Worm (Caenorhabditis elegans) whole organism, midembryonic: Measurements from ENCODE around the gene nlt-1.

Source experiments
- T22C8.4 ChIP-seq: fragments of 200-800 bp; sonication (Bioruptor generic); IDR thresholded peaks from 2 replicates; pipeline ENCODE4 v1.3.6; 2022; ENCODE audit warnings: missing genetic modification characterization, missing compliant biosample characterization
- cog-1 ChIP-seq: sonication (generic microtip); optimal IDR thresholded peaks from 2 replicates; lab custom pipeline; 2016; ENCODE audit warnings: missing genetic modification characterization, missing compliant biosample characterization
- flt-1 ChIP-seq: fragments of 200-800 bp; sonication (Bioruptor generic); IDR thresholded peaks from 2 replicates; pipeline ENCODE4 v1.3.6; 2022; ENCODE audit warnings: missing genetic modification characterization, missing compliant biosample characterization
- klf-2 ChIP-seq: fragments of 200-800 bp; sonication (Bioruptor generic); conservative IDR thresholded peaks from 2 replicates; pipeline ENCODE4 v1.3.6; 2022; ENCODE audit warnings: missing genetic modification reagents, missing genetic modification characterization, missing compliant biosample characterization
- med-1 ChIP-seq: sonication (generic microtip); optimal IDR thresholded peaks from 2 replicates; lab custom pipeline; 2017; ENCODE audit warnings: missing genetic modification characterization, mild to moderate bottlenecking, missing compliant biosample characterization, antibody characterized with exemption, missing genetic modification reagents; ENCODE audit not compliant: insufficient read depth
- ref-1 ChIP-seq: fragments of 200-800 bp; sonication (Bioruptor generic); conservative IDR thresholded peaks from 2 replicates; pipeline ENCODE4 v1.3.6; 2022; ENCODE audit warnings: missing genetic modification reagents, missing genetic modification characterization, missing compliant biosample characterization
- tab-1 ChIP-seq: fragments of 200-800 bp; sonication (Bioruptor generic); IDR thresholded peaks from 2 replicates; pipeline ENCODE4 v1.3.6; 2022; ENCODE audit warnings: missing genetic modification characterization, missing compliant biosample characterization
- ztf-23 ChIP-seq: fragments of 200-800 bp; sonication (Bioruptor generic); IDR thresholded peaks from 2 replicates; pipeline ENCODE4 v1.3.6; 2022; ENCODE audit warnings: missing genetic modification reagents, missing genetic modification characterization, missing compliant biosample characterization
- ztf-29 ChIP-seq: fragments of 200-800 bp; sonication (Bioruptor generic); IDR thresholded peaks from 2 replicates; pipeline ENCODE4 v1.3.6; 2022; ENCODE audit warnings: missing genetic modification reagents, missing genetic modification characterization, missing compliant biosample characterization

The nlt-1 gene

ce11 chrII:9988620-9989019, 12.3 kb downstream of the nlt-1 start:
- TF ChIP-seq ref-1 (GFP tag; lab: Robert Waterston, UW): no peak

DNA sequence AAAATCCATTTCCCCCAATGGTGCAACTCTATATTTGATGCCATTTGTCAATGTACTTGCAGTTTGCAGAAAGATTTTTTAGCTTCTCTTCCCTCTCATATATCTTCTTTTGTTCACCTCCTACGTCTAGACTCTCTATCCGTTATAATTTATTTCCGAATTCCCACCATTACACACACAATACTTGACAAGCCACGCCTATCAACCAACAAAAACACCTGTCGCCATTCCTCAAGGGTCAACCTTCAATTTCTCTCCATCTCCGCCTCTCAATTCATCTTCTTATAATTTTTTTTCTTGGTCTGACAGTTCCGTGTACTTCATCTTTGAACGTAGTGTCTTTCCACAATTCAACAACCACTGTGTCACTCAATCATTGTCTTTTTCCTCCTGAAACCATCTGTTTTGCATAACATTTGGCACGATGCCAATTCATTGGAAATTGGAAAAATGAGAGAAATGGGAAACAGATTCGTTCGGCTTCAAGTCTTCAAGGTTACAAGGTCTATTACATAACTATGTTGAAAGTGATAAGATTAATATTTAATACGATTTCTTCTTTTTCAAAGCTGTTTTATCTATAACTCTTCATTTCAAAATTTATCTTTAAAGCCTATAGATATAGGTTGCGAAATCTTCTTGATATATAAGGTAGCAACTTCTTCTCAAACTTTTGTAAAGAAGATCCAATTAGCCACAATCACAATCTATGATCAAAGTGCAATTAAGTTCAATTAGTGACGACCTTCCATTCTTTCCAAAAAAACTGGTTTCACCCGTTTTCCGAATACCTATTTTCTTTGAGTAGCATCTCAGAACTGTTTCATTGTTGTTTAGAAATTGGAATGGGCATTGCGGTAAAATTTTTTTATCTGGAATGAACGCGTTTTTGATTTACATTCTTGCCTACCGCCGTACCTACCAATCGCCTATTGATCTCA, 14.0 kb downstream of the nlt-1 start:
- TF ChIP-seq ztf-29 (GFP tag; lab: Robert Waterston, UW): no peak

- TF ChIP-seq ztf-23 (no peak), cog-1 (tag; lab: Kevin White, UChicago) (no peak), med-1 (GFP tag; lab: Kevin White, UChicago) (no peak), T22C8.4 (GFP tag; lab: Robert Waterston, UW) (no peak), ref-1 (GFP tag; lab: Robert Waterston, UW) (no peak), flt-1 (no peak), klf-2 (no peak), tab-1 (no peak), ztf-29 (GFP tag; lab: Robert Waterston, UW) (no peak)
Observed at ce11 chrII:9984866-9985336, 16.0 kb downstream of the nlt-1 start.

DNA sequence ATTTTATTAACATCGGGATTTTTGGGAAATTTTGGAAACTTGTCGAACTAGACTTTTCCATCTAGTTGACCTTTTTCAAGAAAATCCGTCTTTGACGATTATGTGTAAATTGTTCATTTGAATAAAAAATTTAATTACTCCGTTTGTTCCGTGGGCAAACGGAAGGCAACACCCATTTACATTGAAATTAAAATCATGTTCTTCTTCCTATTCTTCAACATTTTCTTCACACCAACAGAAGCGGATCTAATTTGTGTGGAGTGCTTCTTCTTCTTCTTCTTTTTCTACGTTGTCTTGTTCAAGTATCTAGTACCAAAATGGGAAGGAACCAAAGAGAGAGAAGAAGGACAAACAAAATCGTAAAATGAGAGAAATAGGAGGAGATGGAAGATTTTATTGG, 18.5 kb downstream of the nlt-1 start:
- no peak for TF ChIP-seq klf-2

ce11 chrII:9981760-9982159, 19.2 kb downstream of the nlt-1 start, which contains the start of gene sdz-38:
Gene sdz-38, minus strand, starts transcription at chrII:9981860.
- TF ChIP-seq T22C8.4 (GFP tag; lab: Robert Waterston, UW) (no peak), ref-1 (GFP tag; lab: Robert Waterston, UW) (no peak), ztf-23 (no peak), med-1 (GFP tag; lab: Kevin White, UChicago) (no peak), ztf-29 (GFP tag; lab: Robert Waterston, UW) (no peak), cog-1 (tag; lab: Kevin White, UChicago) (no peak), klf-2 (no peak), tab-1 (no peak), flt-1 (no peak)

DNA sequence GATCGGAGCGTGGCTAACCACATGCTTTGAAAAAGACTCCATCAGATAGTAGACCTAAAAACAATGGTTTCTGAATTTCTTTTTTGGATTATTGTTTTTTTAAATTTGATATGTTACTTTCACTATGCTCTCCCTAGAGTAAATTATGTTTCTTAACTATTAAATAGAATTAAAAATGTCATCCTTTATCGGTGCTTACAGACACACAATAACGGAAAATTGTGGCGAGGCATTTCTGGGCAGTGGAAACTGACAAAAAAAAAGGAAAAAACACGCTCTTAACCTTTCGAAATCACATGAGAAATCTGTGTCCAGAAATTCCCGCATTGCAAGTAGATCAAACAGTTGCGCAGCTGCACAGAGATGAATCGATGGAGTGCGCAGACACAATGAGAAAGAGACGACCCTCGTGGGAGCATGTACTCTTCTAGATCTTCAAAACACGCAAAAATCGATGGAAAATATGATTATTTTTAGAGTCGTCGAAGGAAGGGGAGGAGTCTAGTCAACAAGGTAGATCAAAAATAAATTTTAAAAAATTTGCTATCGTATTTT, 20.8 kb downstream of the nlt-1 start, which contains the start of gene ZK892.6:
Gene ZK892.6 (minus strand): TSS at position 51 of the 555 bp plus-strand sequence.
- TF ChIP-seq med-1 (GFP tag; lab: Kevin White, UChicago) (no peak), flt-1 (no peak), ztf-23 (no peak)

DNA sequence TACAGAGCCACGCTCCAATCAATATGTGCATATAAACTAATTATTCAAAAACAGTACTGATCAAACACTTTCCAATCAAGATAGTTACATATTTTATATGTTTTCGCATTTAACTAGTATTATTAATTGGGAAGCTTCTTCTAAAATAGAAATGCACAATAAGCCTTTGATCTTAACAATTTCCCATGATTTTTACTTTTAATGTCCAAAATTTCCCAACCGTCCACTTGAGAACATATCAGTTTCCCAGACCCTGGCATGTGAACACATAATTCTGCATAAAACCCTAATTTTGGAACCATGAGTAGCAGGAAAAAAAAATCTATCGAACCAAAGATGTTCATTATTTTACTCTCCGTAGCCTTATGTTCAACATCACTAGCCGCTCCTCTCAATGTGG, 24.5 kb downstream of the nlt-1 start, which contains the start of gene R53.8:
Gene R53.8 (plus strand): TSS at position 301 of the 400 bp plus-strand sequence.
- no peak for TF ChIP-seq tab-1
- TF ChIP-seq klf-2: no peak
- TF ChIP-seq cog-1 (tag; lab: Kevin White, UChicago): no peak
- no peak for TF ChIP-seq T22C8.4 (GFP tag; lab: Robert Waterston, UW)
- TF ChIP-seq ztf-29 (GFP tag; lab: Robert Waterston, UW): no peak
- TF ChIP-seq med-1 (GFP tag; lab: Kevin White, UChicago): no peak
- no peak for TF ChIP-seq ztf-23
- no peak for TF ChIP-seq ref-1 (GFP tag; lab: Robert Waterston, UW)
- no peak for TF ChIP-seq flt-1

ce11 chrII:9974967-9975366, 26.0 kb downstream of the nlt-1 start, which contains the start of gene aakg-5:
Gene aakg-5, minus strand, starts transcription at chrII:9975125.
- TF ChIP-seq ztf-23 (no peak), klf-2 (no peak), flt-1 (no peak), T22C8.4 (GFP tag; lab: Robert Waterston, UW) (no peak), med-1 (GFP tag; lab: Kevin White, UChicago) (no peak), ztf-29 (GFP tag; lab: Robert Waterston, UW) (no peak), cog-1 (tag; lab: Kevin White, UChicago) (no peak)

DNA sequence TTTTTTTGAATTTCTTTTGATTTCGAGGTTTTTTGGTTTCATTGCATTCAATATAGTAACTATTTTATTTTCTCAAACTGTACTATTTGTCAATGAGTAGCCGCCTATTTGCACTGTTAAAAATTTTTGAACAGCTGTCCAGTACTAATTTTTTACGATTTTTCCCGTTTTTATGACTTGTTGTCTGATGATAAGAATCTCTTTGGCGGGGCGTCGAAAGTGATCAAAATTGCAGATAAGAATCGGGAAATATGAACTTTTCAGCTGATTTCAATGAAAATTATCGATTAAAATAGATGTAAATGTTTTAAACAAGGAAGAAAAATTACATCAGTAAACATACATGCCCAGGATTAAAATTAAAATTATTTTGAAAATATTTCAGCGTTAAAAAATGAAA, 26.7 kb downstream of the nlt-1 start:
- no peak for TF ChIP-seq ztf-23

DNA sequence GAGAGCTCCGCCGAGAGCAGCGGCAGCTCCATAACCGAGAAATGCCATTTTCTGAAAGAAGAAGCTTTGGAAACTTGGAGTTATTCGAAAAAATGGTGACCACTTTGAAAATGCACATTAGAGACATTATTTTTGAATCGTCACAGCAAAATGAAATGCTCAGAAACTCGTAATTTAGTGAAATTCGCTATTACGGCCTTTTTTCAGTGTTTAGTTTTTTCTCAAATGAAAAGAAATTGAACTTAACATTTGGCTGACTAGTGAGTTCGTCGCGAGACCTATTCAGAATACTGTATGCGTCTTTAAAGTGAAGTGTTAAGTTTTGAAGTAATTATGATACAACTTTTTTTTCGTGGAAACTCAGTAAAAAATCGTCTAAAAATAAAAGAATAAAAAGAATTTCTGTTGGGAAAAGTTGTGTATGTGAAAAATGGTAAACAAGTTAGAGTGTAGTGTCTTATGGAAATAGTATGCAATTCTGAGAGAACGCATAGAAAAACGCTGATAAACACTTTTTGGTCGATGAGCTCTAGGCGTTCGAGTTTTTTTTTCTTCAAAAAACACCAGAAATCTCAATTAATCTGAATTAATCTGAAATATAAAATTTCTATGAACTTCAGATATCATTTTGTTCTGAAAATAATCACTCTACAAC, 30.4 kb downstream of the nlt-1 start, which contains the start of gene R53.5:
Gene R53.5 (minus strand): TSS at position 51 of the 655 bp plus-strand sequence.
- TF ChIP-seq ztf-23 (no peak), tab-1 (no peak), ztf-29 (GFP tag; lab: Robert Waterston, UW) (no peak), flt-1 (no peak)
